Worm (Caenorhabditis elegans): ENCODE results near the gene C06H5.13.

DNA sequence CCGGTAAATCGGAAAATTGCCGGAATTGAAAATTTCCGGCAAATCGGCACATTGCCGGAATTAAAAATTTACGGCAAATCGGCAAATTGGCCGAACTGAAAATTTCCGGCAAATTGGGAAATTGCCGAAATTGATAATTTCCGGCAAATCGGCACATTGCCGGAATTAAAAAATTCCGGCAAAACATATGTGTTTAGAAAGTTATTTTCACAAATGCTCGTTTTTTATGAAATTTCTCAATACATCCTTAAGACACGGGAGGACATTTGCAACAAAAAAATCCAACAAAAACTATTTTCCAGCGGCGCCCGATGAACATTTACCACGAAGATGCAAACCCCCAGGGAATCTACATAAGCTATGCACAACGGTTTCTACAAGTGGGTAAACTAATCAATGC, 21.2 kb upstream of the C06H5.13 start, which contains the start of gene C06H5.8:
- TF ChIP-seq mec-3 (tag; optimal IDR thresholded peaks at IDR 0.05; ENCODE audit: borderline replicate concordance) (no peak), ceh-24 (tag; optimal IDR thresholded peaks at IDR 0.05) (no peak), tbx-2 (tag; optimal IDR thresholded peaks at IDR 0.05) (no peak), fkh-10 (GFP tag; optimal IDR thresholded peaks at IDR 0.05) (no peak), ceh-34 (tag; optimal IDR thresholded peaks at IDR 0.05) (no peak), ceh-18 (tag; optimal IDR thresholded peaks at IDR 0.05) (no peak), elt-4 (tag; optimal IDR thresholded peaks at IDR 0.05) (no peak), rnt-1 (tag; optimal IDR thresholded peaks at IDR 0.05) (no peak), ets-4 (tag; optimal IDR thresholded peaks at IDR 0.05) (no peak)

Data from whole organism, late embryonic.